Fruit fly (Drosophila melanogaster) whole organism: ENCODE data around the gene CG8773.

Experiments used
- CG8478 ChIP-seq: fragments of >200 bp; optimal IDR thresholded peaks from 2 replicates; lab custom pipeline; 2018; ENCODE audit warnings: inconsistent platforms
- Dll ChIP-seq: fragments of >200 bp; optimal IDR thresholded peaks from 2 replicates; lab custom pipeline; 2017
- EcR ChIP-seq, 2 experiments: fragments of >200 bp; optimal IDR thresholded peaks; 2 replicates each; lab custom pipeline; 2017; ENCODE audit warnings: missing biosample characterization in 2 of 2, missing genetic modification characterization in 2 of 2, missing genetic modification reagents in 2 of 2
- pan ChIP-seq: fragments of >200 bp; optimal IDR thresholded peaks from 2 replicates; lab custom pipeline; 2017
- psq ChIP-seq: fragments of >200 bp; optimal IDR thresholded peaks from 2 replicates; lab custom pipeline; 2017
- usp ChIP-seq: fragments of >200 bp; optimal IDR thresholded peaks from 2 replicates; lab custom pipeline; 2017; ENCODE audit warnings: missing biosample characterization, missing genetic modification characterization, mixed read lengths

Gene CG8773

dm6 chr3R:13294461-13294860, at the start of gene CG8773:
Gene CG8773 (plus strand): TSS chr3R:13294748.
- no peak for TF ChIP-seq EcR (GFP tag; optimal IDR thresholded peaks at IDR 0.05; lab: Kevin White, UChicago)
- TF ChIP-seq Dll = no peak
- no peak for TF ChIP-seq pan (lab: Kevin White, UChicago)
- no peak for TF ChIP-seq CG8478 (lab: Kevin White, UChicago)
- no peak for TF ChIP-seq usp
- TF ChIP-seq psq (lab: Kevin White, UChicago) = no peak

dm6 chr3R:13257110-13257509, 37.4 kb upstream of the CG8773 start:
- TF ChIP-seq Dll (no peak), pan (lab: Kevin White, UChicago) (no peak), usp (no peak), psq (lab: Kevin White, UChicago) (no peak), EcR (GFP tag; optimal IDR thresholded peaks at IDR 0.05; lab: Kevin White, UChicago) (no peak), CG8478 (lab: Kevin White, UChicago) (no peak)

dm6 chr3R:13258696-13259567, 35.6 kb upstream of the CG8773 start, which contains the start of gene Ace:
Gene Ace (minus strand): TSS chr3R:13259517.
- TF ChIP-seq CG8478 (lab: Kevin White, UChicago) (no peak), Dll (no peak), EcR (GFP tag; optimal IDR thresholded peaks at IDR 0.05; lab: Kevin White, UChicago) (no peak), pan (lab: Kevin White, UChicago) (no peak), psq (lab: Kevin White, UChicago) (no peak)

dm6 chr3R:13260114-13260673, 34.4 kb upstream of the CG8773 start, which contains the start of gene CG11686:
Gene CG11686 (plus strand): TSS chr3R:13260356.
- no peak for TF ChIP-seq usp
- TF ChIP-seq CG8478 (lab: Kevin White, UChicago) = no peak
- no peak for TF ChIP-seq psq (lab: Kevin White, UChicago)
- TF ChIP-seq EcR (GFP tag; optimal IDR thresholded peaks at IDR 0.05; lab: Kevin White, UChicago) = no peak
- TF ChIP-seq pan (lab: Kevin White, UChicago) = no peak
- TF ChIP-seq Dll = no peak

dm6 chr3R:13261706-13262105, 32.8 kb upstream of the CG8773 start:
- TF ChIP-seq EcR (GFP tag; optimal IDR thresholded peaks at IDR 0.05; lab: Kevin White, UChicago) = no peak
- TF ChIP-seq psq (lab: Kevin White, UChicago) = no peak
- no peak for TF ChIP-seq pan (lab: Kevin White, UChicago)
- no peak for TF ChIP-seq Dll
- no peak for TF ChIP-seq CG8478 (lab: Kevin White, UChicago)
- no peak for TF ChIP-seq usp

- TF ChIP-seq pan (lab: Kevin White, UChicago) (no peak), CG8478 (lab: Kevin White, UChicago) (no peak), Dll (no peak), EcR (GFP tag; optimal IDR thresholded peaks at IDR 0.05; lab: Kevin White, UChicago) (no peak), usp (no peak), psq (lab: Kevin White, UChicago) (no peak)
Measured at dm6 chr3R:13264061-13264661, 30.4 kb upstream of the CG8773 start, which contains the start of gene Ravus. Gene Ravus (minus strand): TSS chr3R:13264061.

- TF ChIP-seq usp (no peak), EcR (GFP tag; optimal IDR thresholded peaks at IDR 0.05; lab: Kevin White, UChicago) (no peak)
Measured at dm6 chr3R:13270648-13271047, 23.9 kb upstream of the CG8773 start.

dm6 chr3R:13271758-13272157, 22.8 kb upstream of the CG8773 start, which contains the start of gene TBC1D5:
Gene TBC1D5 (minus strand): TSS chr3R:13272011.
- TF ChIP-seq CG8478 (lab: Kevin White, UChicago) (no peak), EcR (GFP tag; optimal IDR thresholded peaks at IDR 0.05; lab: Kevin White, UChicago) (no peak), usp (no peak), pan (lab: Kevin White, UChicago) (no peak), Dll (no peak), psq (lab: Kevin White, UChicago) (no peak)

- TF ChIP-seq psq (lab: Kevin White, UChicago) (no peak), Dll (no peak), CG8478 (lab: Kevin White, UChicago) (no peak), EcR (GFP tag; optimal IDR thresholded peaks at IDR 0.05; lab: Kevin White, UChicago) (no peak), pan (lab: Kevin White, UChicago) (no peak)
Measured at dm6 chr3R:13273462-13273861, 21.1 kb upstream of the CG8773 start.

dm6 chr3R:13274257-13274796, 20.2 kb upstream of the CG8773 start:
- TF ChIP-seq CG8478 (lab: Kevin White, UChicago) (no peak), Dll (no peak), EcR (GFP tag; optimal IDR thresholded peaks at IDR 0.05; lab: Kevin White, UChicago) (no peak), psq (lab: Kevin White, UChicago) (no peak), pan (lab: Kevin White, UChicago) (no peak), usp (no peak)

dm6 chr3R:13275473-13275872, 19.1 kb upstream of the CG8773 start:
- TF ChIP-seq usp (no peak), EcR (GFP tag; optimal IDR thresholded peaks at IDR 0.05; lab: Kevin White, UChicago) (no peak), pan (lab: Kevin White, UChicago) (no peak)

dm6 chr3R:13279419-13279818, 15.1 kb upstream of the CG8773 start, which contains the start of gene CG8630:
Gene CG8630 (plus strand): TSS chr3R:13279721.
- TF ChIP-seq psq (lab: Kevin White, UChicago) (no peak), CG8478 (lab: Kevin White, UChicago) (no peak), EcR (GFP tag; optimal IDR thresholded peaks at IDR 0.05; lab: Kevin White, UChicago) (no peak), Dll (no peak), usp (no peak), pan (lab: Kevin White, UChicago) (no peak)
